Worm (Caenorhabditis elegans): ENCODE measurements around the gene C01B9.1.

DNA sequence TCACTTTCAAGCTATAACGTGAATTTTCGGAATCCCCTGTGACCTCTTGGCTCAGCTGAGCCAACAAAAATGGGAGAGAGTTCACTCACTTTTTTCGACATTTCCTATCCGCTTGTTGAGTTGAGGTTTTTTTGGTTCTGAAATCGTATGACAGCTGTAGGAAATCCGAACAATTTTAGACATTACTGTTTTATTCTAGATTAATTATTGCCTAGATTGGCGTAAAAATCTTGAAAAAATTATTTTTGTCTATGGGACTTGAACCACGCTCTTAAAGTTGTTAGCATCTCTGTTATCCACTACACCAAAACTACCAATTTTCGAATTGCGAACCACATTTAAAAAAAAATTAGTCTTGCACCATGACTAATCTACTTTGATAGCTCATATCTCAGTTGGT, 12.5 kb downstream of the C01B9.1 start, which contains the start of gene C01B9.4:
- TF ChIP-seq dmd-4 (tag; optimal IDR thresholded peaks at IDR 0.05) (no peak), unc-55 (GFP tag; optimal IDR thresholded peaks at IDR 0.05) (no peak), lin-13 (GFP tag; optimal IDR thresholded peaks at IDR 0.05) (no peak), ztf-11 (tag; optimal IDR thresholded peaks at IDR 0.05) (no peak), lsy-2 (tag; optimal IDR thresholded peaks at IDR 0.05) (no peak), aly-2 (tag; optimal IDR thresholded peaks at IDR 0.05) (no peak), nhr-77 (tag; optimal IDR thresholded peaks at IDR 0.05) (no peak), ama-1 (optimal IDR thresholded peaks at IDR 0.05) (no peak)
